Worm (Caenorhabditis elegans) whole organism, L4/young adult: ENCODE results near the gene K05F1.14.

Source experiments
- W03F9.2 ChIP-seq: fragments of 150-350 bp; optimal IDR thresholded peaks from 2 replicates; lab custom pipeline; 2014; ENCODE audit warnings: missing biosample characterization, missing genetic modification characterization
- dao-5 ChIP-seq: sonication (generic microtip); optimal IDR thresholded peaks from 2 replicates; lab custom pipeline; 2016; ENCODE audit warnings: missing genotype, missing genetic modification characterization, moderate library complexity, missing compliant biosample characterization
- him-1 ChIP-seq: sonication (generic microtip); optimal IDR thresholded peaks from 2 replicates; lab custom pipeline; 2016; ENCODE audit warnings: missing genotype, missing genetic modification reagents, missing genetic modification characterization, missing compliant biosample characterization

DNA sequence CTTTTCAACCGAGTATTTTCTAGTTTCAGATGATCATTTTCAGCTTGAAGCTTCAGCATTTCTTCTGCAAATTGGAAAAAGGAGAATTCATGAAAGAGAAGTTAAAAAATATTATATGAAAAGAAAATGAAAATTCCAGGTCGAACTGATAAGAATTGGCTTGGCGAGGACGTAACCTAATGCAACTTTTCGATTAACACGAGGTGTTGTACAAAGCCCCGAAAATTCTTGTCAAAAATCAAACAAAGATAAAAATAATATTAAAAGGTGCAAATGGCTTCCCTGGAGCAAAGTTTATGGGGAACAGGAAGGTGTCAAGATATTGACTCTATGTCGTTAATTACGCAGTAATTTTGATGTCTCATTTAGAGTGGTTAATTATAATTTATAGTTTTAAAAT is 48.0 kb downstream of the K05F1.14 start:
- TF ChIP-seq W03F9.2 (tag; lab: Kevin White, UChicago), result no peak
- no peak for TF ChIP-seq him-1 (tag; lab: Kevin White, UChicago)
- no peak for TF ChIP-seq dao-5 (tag; lab: Kevin White, UChicago)
